Fruit fly (Drosophila melanogaster) whole organism, wandering third instar larva: ENCODE data around the gene CG15914.

ENCODE experiments used
- Abd-B ChIP-seq: fragments of >200 bp; optimal IDR thresholded peaks from 2 replicates; lab custom pipeline; 2017; ENCODE audit warnings: missing biosample characterization, missing genetic modification characterization
- CG32264 ChIP-seq: fragments of 200-800 bp; sonication (Bioruptor generic); optimal IDR thresholded peaks from 2 replicates; lab custom pipeline; 2016; ENCODE audit warnings: missing biosample characterization, missing genetic modification characterization
- CG9705 ChIP-seq: fragments of 200-800 bp; sonication (Bioruptor generic); optimal IDR thresholded peaks from 2 replicates; lab custom pipeline; 2018; ENCODE audit warnings: missing biosample characterization, mild to moderate bottlenecking, missing genetic modification characterization
- CrebA ChIP-seq: fragments of 200-800 bp; sonication (Bioruptor generic); optimal IDR thresholded peaks from 2 replicates; lab custom pipeline; 2016; ENCODE audit warnings: missing biosample characterization, mild to moderate bottlenecking, missing genetic modification characterization, borderline replicate concordance
- Dfd ChIP-seq: fragments of >200 bp; optimal IDR thresholded peaks from 2 replicates; lab custom pipeline; 2017; ENCODE audit warnings: missing biosample characterization, missing genetic modification characterization
- Dif ChIP-seq: fragments of 200-275, 200-300 bp; sonication (Bioruptor generic); optimal IDR thresholded peaks from 2 replicates; lab custom pipeline; 2018; ENCODE audit warnings: missing biosample characterization, missing genetic modification characterization; ENCODE audit not compliant: partially characterized antibody
- GATAd ChIP-seq: sonication (Bioruptor generic); optimal IDR thresholded peaks from 2 replicates; lab custom pipeline; 2016; ENCODE audit warnings: missing biosample characterization, missing genetic modification characterization
- HLH106 ChIP-seq: fragments of 200-800 bp; optimal IDR thresholded peaks from 3 replicates; lab custom pipeline; 2019; ENCODE audit warnings: missing biosample characterization, mild to moderate bottlenecking, missing genetic modification characterization, moderate library complexity
- Hnf4 ChIP-seq: fragments of 200-800 bp; sonication (Bioruptor generic); optimal IDR thresholded peaks from 2 replicates; lab custom pipeline; 2016; ENCODE audit warnings: missing biosample characterization, mild to moderate bottlenecking, missing genetic modification characterization
- Hr78 ChIP-seq: fragments of >200 bp; optimal IDR thresholded peaks from 2 replicates; lab custom pipeline; 2017; ENCODE audit warnings: missing biosample characterization, missing genetic modification characterization
- Hr83 ChIP-seq: fragments of 200-300 bp; sonication (Bioruptor generic); optimal IDR thresholded peaks from 2 replicates; lab custom pipeline; 2016; ENCODE audit warnings: missing biosample characterization, mild to moderate bottlenecking, missing genetic modification characterization, moderate library complexity; ENCODE audit not compliant: poor library complexity, severe bottlenecking
- Jra ChIP-seq: sonication (Bioruptor generic); optimal IDR thresholded peaks from 2 replicates; lab custom pipeline; 2016; ENCODE audit warnings: missing biosample characterization, missing genetic modification characterization
- Mio ChIP-seq: sonication (Bioruptor generic); optimal IDR thresholded peaks from 2 replicates; lab custom pipeline; 2016; ENCODE audit warnings: missing biosample characterization, missing genetic modification characterization
- Myc ChIP-seq: fragments of >200 bp; optimal IDR thresholded peaks from 2 replicates; lab custom pipeline; 2017
- N ChIP-seq: fragments of >200 bp; optimal IDR thresholded peaks from 2 replicates; lab custom pipeline; 2018; ENCODE audit warnings: missing biosample characterization, missing external identifiers, missing genetic modification characterization
- OdsH ChIP-seq: fragments of 200-800 bp; sonication (Bioruptor generic); optimal IDR thresholded peaks from 2 replicates; lab custom pipeline; 2016; ENCODE audit warnings: missing biosample characterization, mild to moderate bottlenecking, missing genetic modification characterization
- Rel ChIP-seq, 2 experiments: fragments of 200-800 bp; sonication (Bioruptor generic) in 1 of 2; optimal IDR thresholded peaks; 2 replicates in 1 of 2; 3 replicates in 1 of 2; lab custom pipeline; 2016 to 2019; ENCODE audit warnings: mild to moderate bottlenecking in 2 of 2, missing biosample characterization in 2 of 2, missing genetic modification characterization in 2 of 2, moderate library complexity in 1 of 2
- Sp1 ChIP-seq: fragments of 200-800 bp; sonication (Bioruptor generic); optimal IDR thresholded peaks from 3 replicates; lab custom pipeline; 2019; ENCODE audit warnings: missing biosample characterization, mild to moderate bottlenecking, missing genetic modification characterization, moderate library complexity
- Vsx2 ChIP-seq: fragments of 200-300, 225-300 bp; sonication (Bioruptor generic); optimal IDR thresholded peaks from 2 replicates; lab custom pipeline; 2018; ENCODE audit warnings: missing biosample characterization, missing genetic modification characterization; ENCODE audit not compliant: partially characterized antibody
- br ChIP-seq: fragments of 200-800 bp; sonication (Bioruptor generic); optimal IDR thresholded peaks from 2 replicates; lab custom pipeline; 2016; ENCODE audit warnings: missing biosample characterization, missing genetic modification characterization
- brk ChIP-seq: fragments of 200-800 bp; sonication (Bioruptor generic); optimal IDR thresholded peaks from 2 replicates; lab custom pipeline; 2016; ENCODE audit warnings: missing biosample characterization, mild to moderate bottlenecking, missing genetic modification characterization
- dl ChIP-seq, 2 experiments: fragments of 175-275, 200-275 bp in 1 of 2; fragments of 200-275 bp in 1 of 2; sonication (Bioruptor generic); optimal IDR thresholded peaks; lab custom pipeline; 2018; ENCODE audit warnings: mild to moderate bottlenecking in 2 of 2, missing biosample characterization in 2 of 2, missing genetic modification characterization in 2 of 2, moderate library complexity in 2 of 2; ENCODE audit not compliant: partially characterized antibody in 2 of 2, insufficient read depth in 1 of 2
- dmrt93B ChIP-seq: fragments of 200-800 bp; sonication (Bioruptor generic); optimal IDR thresholded peaks from 2 replicates; lab custom pipeline; 2018; ENCODE audit warnings: missing biosample characterization, mild to moderate bottlenecking, missing genetic modification characterization
- dsf ChIP-seq: sonication (Bioruptor generic); optimal IDR thresholded peaks from 2 replicates; lab custom pipeline; 2016; ENCODE audit warnings: missing biosample characterization, missing genetic modification characterization, borderline replicate concordance
- ey ChIP-seq: fragments of 200-800 bp; sonication (Bioruptor generic); optimal IDR thresholded peaks from 2 replicates; lab custom pipeline; 2016; ENCODE audit warnings: missing biosample characterization, missing genetic modification characterization
- foxo ChIP-seq, 2 experiments: fragments of 200-800 bp; sonication (Bioruptor generic); optimal IDR thresholded peaks; 2 replicates in 1 of 2; 3 replicates in 1 of 2; lab custom pipeline; 2016 to 2017; ENCODE audit warnings: missing biosample characterization in 2 of 2, missing genetic modification characterization in 2 of 2
- fru ChIP-seq: fragments of 200-800 bp; sonication (Bioruptor generic); optimal IDR thresholded peaks from 3 replicates; lab custom pipeline; 2016; ENCODE audit warnings: missing biosample characterization, mild to moderate bottlenecking, missing genetic modification characterization
- h ChIP-seq: fragments of 200-800 bp; sonication (Bioruptor generic); optimal IDR thresholded peaks from 3 replicates; lab custom pipeline; 2016; ENCODE audit warnings: missing biosample characterization, mild to moderate bottlenecking, missing genetic modification characterization
- jim ChIP-seq: fragments of 175-275, 200-325 bp; sonication (Bioruptor generic); optimal IDR thresholded peaks from 2 replicates; lab custom pipeline; 2016; ENCODE audit warnings: missing biosample characterization, mild to moderate bottlenecking, missing genetic modification characterization
- lola ChIP-seq: fragments of >200 bp; optimal IDR thresholded peaks from 2 replicates; lab custom pipeline; 2017; ENCODE audit warnings: missing biosample characterization, missing genetic modification characterization
- pan ChIP-seq: fragments of >200 bp; optimal IDR thresholded peaks from 2 replicates; lab custom pipeline; 2017
- psq ChIP-seq: fragments of 200-800 bp; sonication (Bioruptor generic); optimal IDR thresholded peaks from 3 replicates; lab custom pipeline; 2017; ENCODE audit warnings: missing biosample characterization, mild to moderate bottlenecking, missing genetic modification characterization, moderate library complexity
- rgr ChIP-seq: fragments of 200-800 bp; sonication (Bioruptor generic); optimal IDR thresholded peaks from 3 replicates; lab custom pipeline; 2016; ENCODE audit warnings: missing biosample characterization, mild to moderate bottlenecking, missing genetic modification characterization
- sage ChIP-seq: fragments of 200-800 bp; sonication (Bioruptor generic); optimal IDR thresholded peaks from 2 replicates; lab custom pipeline; 2016; ENCODE audit warnings: missing biosample characterization, mild to moderate bottlenecking, missing genetic modification characterization
- sv ChIP-seq: fragments of 200-800 bp; sonication (Bioruptor generic); optimal IDR thresholded peaks from 3 replicates; lab custom pipeline; 2016; ENCODE audit warnings: missing biosample characterization, missing genetic modification characterization
- tai ChIP-seq: sonication (Bioruptor generic); optimal IDR thresholded peaks from 2 replicates; lab custom pipeline; 2016; ENCODE audit warnings: missing biosample characterization, missing genetic modification characterization
- usp ChIP-seq: fragments of >200 bp; optimal IDR thresholded peaks from 2 replicates; lab custom pipeline; 2017; ENCODE audit warnings: missing biosample characterization, missing genetic modification characterization
- woc ChIP-seq: sonication (Bioruptor generic); optimal IDR thresholded peaks from 2 replicates; lab custom pipeline; 2016; ENCODE audit warnings: missing biosample characterization, mild to moderate bottlenecking, missing genetic modification characterization

CG15914 gene

dm6 chrX:15834594-15835236, 18.5 kb upstream of the CG15914 start:
- no peak for TF ChIP-seq Myc (lab: Kevin White, UChicago)
- TF ChIP-seq ey (GFP tag; lab: Kevin White, UChicago): no peak
- peak; percentile 26 for TF ChIP-seq N (GFP tag; lab: Kevin White, UChicago)
- TF ChIP-seq Vsx2: peak; percentile 63
- no peak for TF ChIP-seq dsf (GFP tag; lab: Kevin White, UChicago)
- TF ChIP-seq jim (GFP tag; lab: Kevin White, UChicago): no peak
- no peak for TF ChIP-seq Rel (GFP tag; optimal IDR thresholded peaks at IDR 0.05; lab: Kevin White, UChicago)
- TF ChIP-seq Rel (tag; optimal IDR thresholded peaks at IDR 0.05; lab: Kevin White, UChicago): peak; percentile 95
- TF ChIP-seq Hr78 (GFP tag; lab: Kevin White, UChicago): no peak
- no peak for TF ChIP-seq CrebA (GFP tag; lab: Kevin White, UChicago)
- TF ChIP-seq dl (GFP tag; optimal IDR thresholded peaks at IDR 0.05; lab: Kevin White, UChicago; ENCODE audit: insufficient read depth in 1 of 2, partially characterized antibody in 2 of 2): peak; percentile 49 to 85
- TF ChIP-seq CG9705: no peak
- TF ChIP-seq lola: no peak
- no peak for TF ChIP-seq Sp1 (GFP tag; lab: Kevin White, UChicago)
- peak; percentile 8 for TF ChIP-seq h
- TF ChIP-seq usp: no peak
- no peak for TF ChIP-seq psq (GFP tag; lab: Kevin White, UChicago)
- no peak for TF ChIP-seq HLH106
- TF ChIP-seq GATAd (GFP tag; lab: Kevin White, UChicago): no peak
- peak; percentile 5 for TF ChIP-seq Hr83
- no peak for TF ChIP-seq CG32264 (GFP tag; lab: Kevin White, UChicago)
- no peak for TF ChIP-seq br (GFP tag; lab: Kevin White, UChicago)
- TF ChIP-seq woc: peak; percentile 47
- peak; percentile 86 for TF ChIP-seq Dif (GFP tag; lab: Kevin White, UChicago)
- TF ChIP-seq rgr: no peak
- no peak for TF ChIP-seq sv
- TF ChIP-seq fru (GFP tag; lab: Kevin White, UChicago): no peak
- TF ChIP-seq Abd-B (GFP tag; lab: Kevin White, UChicago): no peak
- peak; percentile 27 for TF ChIP-seq Jra (GFP tag; lab: Kevin White, UChicago)
- TF ChIP-seq Dfd (GFP tag; lab: Kevin White, UChicago): no peak
- no peak for TF ChIP-seq Mio (GFP tag; lab: Kevin White, UChicago)
- TF ChIP-seq sage (GFP tag; lab: Kevin White, UChicago): no peak
- peak; percentile 46 for TF ChIP-seq brk (GFP tag; lab: Kevin White, UChicago)
- peak in 1 of 2 experiments; percentile 3 for TF ChIP-seq foxo (GFP tag; optimal IDR thresholded peaks at IDR 0.05; lab: Kevin White, UChicago)
- TF ChIP-seq Hnf4: peak; percentile 23
- TF ChIP-seq tai (GFP tag; lab: Kevin White, UChicago): no peak
- TF ChIP-seq dmrt93B (GFP tag; lab: Kevin White, UChicago): no peak
- TF ChIP-seq OdsH (GFP tag; lab: Kevin White, UChicago): no peak
- TF ChIP-seq pan (lab: Kevin White, UChicago): no peak
- TF ChIP-seq, all 38 proteins: peak for 12

dm6 chrX:15835393-15835792, 17.8 kb upstream of the CG15914 start, which contains the start of gene Chc:
Chc (minus strand) TSS chrX:15835490.
- TF ChIP-seq pan (lab: Kevin White, UChicago): no peak
- no peak for TF ChIP-seq GATAd (GFP tag; lab: Kevin White, UChicago)
- peak; percentile 50 for TF ChIP-seq brk (GFP tag; lab: Kevin White, UChicago)
- no peak for TF ChIP-seq Myc (lab: Kevin White, UChicago)
- TF ChIP-seq usp: no peak
- no peak for TF ChIP-seq fru (GFP tag; lab: Kevin White, UChicago)
- TF ChIP-seq ey (GFP tag; lab: Kevin White, UChicago): no peak
- no peak for TF ChIP-seq Mio (GFP tag; lab: Kevin White, UChicago)
- TF ChIP-seq CG32264 (GFP tag; lab: Kevin White, UChicago): no peak
- no peak for TF ChIP-seq N (GFP tag; lab: Kevin White, UChicago)
- no peak for TF ChIP-seq CrebA (GFP tag; lab: Kevin White, UChicago)
- TF ChIP-seq dmrt93B (GFP tag; lab: Kevin White, UChicago): no peak
- no peak for TF ChIP-seq Hr78 (GFP tag; lab: Kevin White, UChicago)
- no peak for TF ChIP-seq Jra (GFP tag; lab: Kevin White, UChicago)
- no peak for TF ChIP-seq dsf (GFP tag; lab: Kevin White, UChicago)
- peak; percentile 36 for TF ChIP-seq rgr
- TF ChIP-seq br (GFP tag; lab: Kevin White, UChicago): no peak
- peak in 1 of 2 experiments; percentile 16 for TF ChIP-seq foxo (GFP tag; optimal IDR thresholded peaks at IDR 0.05; lab: Kevin White, UChicago)
- no peak for TF ChIP-seq sage (GFP tag; lab: Kevin White, UChicago)
- TF ChIP-seq psq (GFP tag; lab: Kevin White, UChicago): no peak
- no peak for TF ChIP-seq Dfd (GFP tag; lab: Kevin White, UChicago)
- TF ChIP-seq woc: peak; percentile 49
- no peak for TF ChIP-seq Sp1 (GFP tag; lab: Kevin White, UChicago)
- peak; percentile 55 for TF ChIP-seq Hnf4
- TF ChIP-seq Vsx2: no peak
- TF ChIP-seq Abd-B (GFP tag; lab: Kevin White, UChicago): no peak
- TF ChIP-seq OdsH (GFP tag; lab: Kevin White, UChicago): no peak
- TF ChIP-seq Rel (GFP tag; optimal IDR thresholded peaks at IDR 0.05; lab: Kevin White, UChicago): no peak
- TF ChIP-seq Rel (tag; optimal IDR thresholded peaks at IDR 0.05; lab: Kevin White, UChicago): no peak
- peak; percentile 21 for TF ChIP-seq Hr83
- TF ChIP-seq HLH106: no peak
- TF ChIP-seq CG9705: no peak
- peak; percentile 20 for TF ChIP-seq jim (GFP tag; lab: Kevin White, UChicago)
- TF ChIP-seq Dif (GFP tag; lab: Kevin White, UChicago): no peak
- peak; percentile 72 for TF ChIP-seq tai (GFP tag; lab: Kevin White, UChicago)
- TF ChIP-seq lola: no peak
- peak; percentile 9 for TF ChIP-seq h
- TF ChIP-seq sv: no peak
- TF ChIP-seq dl (GFP tag; optimal IDR thresholded peaks at IDR 0.05; lab: Kevin White, UChicago; ENCODE audit: insufficient read depth in 1 of 2, partially characterized antibody in 2 of 2): no peak
